Worm (Caenorhabditis elegans): Measurements from ENCODE around the gene fbxa-133.
"Not testable (repeated sequence)": the region's sequence is repeated elsewhere in the genome, so short reads cannot be mapped to it uniquely, and the experiment has no call there.

fbxa-133 gene

DNA sequence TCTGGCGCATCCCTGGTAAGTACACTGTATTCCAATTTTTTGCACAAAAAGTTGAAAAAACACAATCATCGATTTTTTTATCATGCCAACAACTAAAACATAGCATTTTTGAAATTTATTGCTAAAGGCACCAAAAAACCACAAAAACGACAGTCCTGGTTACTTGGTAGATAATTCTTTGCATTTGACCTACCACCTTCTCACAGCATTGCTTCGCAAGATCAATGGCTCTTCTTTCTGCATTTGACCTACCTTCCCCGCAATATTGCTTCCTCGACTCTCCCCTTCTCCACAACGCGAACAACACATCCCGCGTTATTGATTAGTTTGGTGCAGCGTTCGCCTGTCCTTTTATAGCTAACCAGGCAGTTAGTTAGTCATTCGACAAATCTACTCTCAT is 16.9 kb downstream of the fbxa-133 start, which contains the start of gene ztf-25:
Gene ztf-25 (plus strand): TSS at position 301 of the 400 bp plus-strand sequence.
- no peak for TF ChIP-seq unc-62 (GFP tag; optimal IDR thresholded peaks at IDR 0.05)

DNA sequence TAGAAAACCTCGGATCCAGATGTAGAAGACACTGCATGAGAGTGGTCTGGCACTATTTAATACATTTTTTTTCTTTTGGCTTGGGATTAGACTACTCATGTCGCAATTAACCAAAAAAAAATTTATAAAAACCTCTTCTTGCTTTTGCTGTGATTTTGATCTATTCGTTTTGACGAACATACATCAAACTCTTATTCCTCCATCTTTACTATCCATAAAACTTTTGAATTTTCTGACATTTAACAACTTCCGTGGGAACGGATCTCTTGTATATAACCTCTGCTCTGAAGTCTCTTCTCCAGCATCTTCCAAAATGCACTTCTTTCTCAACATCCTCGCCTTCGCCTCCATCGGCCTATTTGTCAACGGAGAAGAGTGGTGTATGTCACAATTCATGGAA is 21.5 kb downstream of the fbxa-133 start, which contains the start of gene Y6G8.16:
Gene Y6G8.16 (plus strand): TSS at position 301 of the 400 bp plus-strand sequence.
- TF ChIP-seq unc-62 (GFP tag; optimal IDR thresholded peaks at IDR 0.05), result not testable (repeated sequence)

DNA sequence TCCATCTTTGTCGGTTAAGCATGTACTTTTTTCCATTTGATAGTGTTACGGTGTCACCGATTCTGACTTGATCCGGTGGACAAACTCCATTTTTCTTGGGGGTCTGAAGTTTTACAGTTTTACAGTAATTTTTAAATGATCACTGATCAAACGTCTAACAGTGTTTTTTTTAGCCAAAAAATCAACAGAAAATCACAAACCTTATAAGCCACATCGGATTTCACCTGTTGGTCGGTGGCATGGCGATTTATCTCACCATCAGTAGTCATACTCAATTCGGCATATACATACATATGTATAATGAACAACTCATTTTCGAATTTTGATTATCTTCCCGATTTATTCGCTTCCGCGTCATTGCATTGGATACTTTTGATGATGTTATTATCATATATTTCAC is 23.2 kb downstream of the fbxa-133 start, which contains the start of gene srz-91:
Gene srz-91 (plus strand): TSS at position 301 of the 400 bp plus-strand sequence.
- TF ChIP-seq unc-62 (GFP tag; optimal IDR thresholded peaks at IDR 0.05), result no peak

ce11 chrV:17610503-17610902 is 25.9 kb downstream of the fbxa-133 start, which contains the start of gene Y6G8.15:
Gene Y6G8.15, minus strand, starts transcription at chrV:17610603.
- not testable (repeated sequence) for TF ChIP-seq unc-62 (GFP tag; optimal IDR thresholded peaks at IDR 0.05)

DNA sequence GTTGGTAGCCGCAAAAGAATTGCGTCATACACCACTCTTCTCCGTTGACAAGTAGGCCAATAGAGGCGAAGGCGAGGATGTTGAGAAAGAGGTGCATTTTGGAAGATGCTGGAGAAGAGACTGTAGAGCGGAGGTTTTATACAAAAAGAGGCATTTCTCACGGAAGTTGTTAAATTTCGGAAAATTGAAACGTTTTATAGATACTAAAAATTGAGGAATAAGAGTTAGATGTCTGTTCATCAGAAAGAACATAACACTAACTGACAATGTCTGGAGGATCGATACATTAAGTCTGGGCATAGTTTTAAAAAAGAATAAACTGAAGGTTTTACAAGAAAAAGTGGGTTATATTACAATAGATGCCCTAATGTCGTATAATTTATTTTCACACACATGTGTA is 29.7 kb downstream of the fbxa-133 start, which contains the start of gene Y6G8.14:
Gene Y6G8.14 (minus strand): TSS at position 101 of the 400 bp plus-strand sequence.
- TF ChIP-seq unc-62 (GFP tag; optimal IDR thresholded peaks at IDR 0.05), result no peak

ce11 chrV:17615609-17616008 is 31.0 kb downstream of the fbxa-133 start, which contains the start of gene Y6G8.5:
Gene Y6G8.5, minus strand, starts transcription at chrV:17615709.
- no peak for TF ChIP-seq unc-62 (GFP tag; optimal IDR thresholded peaks at IDR 0.05)

DNA sequence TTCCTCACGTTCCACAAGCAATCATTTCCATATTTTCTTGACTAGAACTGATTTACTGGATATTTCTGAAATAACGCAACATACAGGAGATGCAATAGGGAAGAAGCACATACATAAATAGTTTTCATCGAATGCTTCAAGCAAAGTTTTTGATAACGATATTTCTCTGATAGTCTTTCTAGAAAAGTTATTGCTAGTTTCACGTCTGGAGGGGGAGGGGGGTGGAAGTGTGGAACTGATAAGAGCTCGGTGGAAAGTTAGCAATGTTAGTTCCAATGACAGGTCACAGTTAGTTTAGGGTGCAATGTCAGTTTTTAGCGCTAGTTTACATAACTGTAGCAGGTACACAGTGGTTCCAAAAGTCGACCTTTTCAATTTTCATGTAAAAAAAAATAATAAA is 32.2 kb downstream of the fbxa-133 start, which contains the start of gene Y6G8.6:
Gene Y6G8.6 (minus strand): TSS at position 98 of the 400 bp plus-strand sequence.
- TF ChIP-seq unc-62 (GFP tag; optimal IDR thresholded peaks at IDR 0.05), result no peak

- TF ChIP-seq unc-62 (GFP tag; optimal IDR thresholded peaks at IDR 0.05), result no peak
Measured at ce11 chrV:17620266-17620665, 35.7 kb downstream of the fbxa-133 start, which contains the start of gene Y6G8.8. Gene Y6G8.8, plus strand, starts transcription at chrV:17620566.

DNA sequence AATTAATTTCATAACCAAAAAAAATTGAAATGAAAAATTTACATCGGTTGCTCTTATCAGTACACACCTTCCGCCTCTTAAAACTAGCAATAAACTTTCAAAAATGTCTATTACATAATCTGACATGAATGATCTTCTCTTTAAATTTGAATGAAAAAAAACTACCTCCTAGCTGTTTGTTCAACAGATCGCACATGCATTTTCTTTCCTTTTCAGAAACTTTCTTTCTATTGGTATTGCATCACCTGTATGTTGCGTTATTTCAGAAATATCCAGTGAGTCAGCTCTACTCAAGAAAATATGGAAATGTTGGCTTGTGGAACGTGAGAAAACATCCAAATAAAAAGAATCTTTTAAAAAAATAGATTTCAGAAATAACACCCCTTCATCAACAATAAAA is 38.6 kb downstream of the fbxa-133 start, which contains the start of gene F57G4.1:
Gene F57G4.1 (plus strand): TSS at position 301 of the 400 bp plus-strand sequence.
- no peak for TF ChIP-seq unc-62 (GFP tag; optimal IDR thresholded peaks at IDR 0.05)

ce11 chrV:17624906-17625305 is 40.3 kb downstream of the fbxa-133 start, which contains the start of gene F57G4.11:
Gene F57G4.11, plus strand, starts transcription at chrV:17625206.
- no peak for TF ChIP-seq unc-62 (GFP tag; optimal IDR thresholded peaks at IDR 0.05)

DNA sequence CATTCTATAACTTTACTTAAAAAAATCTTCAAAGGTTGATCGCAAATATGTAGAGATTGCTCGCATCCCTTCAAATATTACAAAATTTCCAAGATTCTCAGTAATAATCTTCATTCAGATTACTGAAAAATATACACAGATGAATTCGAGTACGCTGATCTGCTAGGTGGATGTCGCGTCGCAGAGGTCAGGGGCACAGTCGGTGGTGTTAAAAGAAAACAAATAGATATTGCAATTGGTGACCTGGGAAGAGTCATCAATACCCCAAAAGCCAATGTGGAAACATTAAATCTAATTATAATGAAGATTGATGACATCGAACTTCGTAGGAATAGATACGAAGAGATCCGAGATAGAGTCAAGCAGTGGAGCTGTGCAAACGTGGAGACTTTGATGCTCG is 44.0 kb downstream of the fbxa-133 start, which contains the start of gene F57G4.10:
Gene F57G4.10 (plus strand): TSS at position 301 of the 400 bp plus-strand sequence.
- no peak for TF ChIP-seq unc-62 (GFP tag; optimal IDR thresholded peaks at IDR 0.05)

Measured in whole organism, dauer.